Worm (Caenorhabditis elegans) whole organism, midembryonic: Measurements from ENCODE around the gene C18A11.2.

Source experiments
- T22C8.4 ChIP-seq: fragments of 200-800 bp; sonication (Bioruptor generic); IDR thresholded peaks from 2 replicates; pipeline ENCODE4 v1.3.6; 2022; ENCODE audit warnings: missing genetic modification characterization, missing compliant biosample characterization
- flt-1 ChIP-seq: fragments of 200-800 bp; sonication (Bioruptor generic); IDR thresholded peaks from 2 replicates; pipeline ENCODE4 v1.3.6; 2022; ENCODE audit warnings: missing genetic modification characterization, missing compliant biosample characterization
- klf-2 ChIP-seq: fragments of 200-800 bp; sonication (Bioruptor generic); conservative IDR thresholded peaks from 2 replicates; pipeline ENCODE4 v1.3.6; 2022; ENCODE audit warnings: missing genetic modification reagents, missing genetic modification characterization, missing compliant biosample characterization
- ref-1 ChIP-seq: fragments of 200-800 bp; sonication (Bioruptor generic); conservative IDR thresholded peaks from 2 replicates; pipeline ENCODE4 v1.3.6; 2022; ENCODE audit warnings: missing genetic modification reagents, missing genetic modification characterization, missing compliant biosample characterization
- tab-1 ChIP-seq: fragments of 200-800 bp; sonication (Bioruptor generic); IDR thresholded peaks from 2 replicates; pipeline ENCODE4 v1.3.6; 2022; ENCODE audit warnings: missing genetic modification characterization, missing compliant biosample characterization
- ztf-29 ChIP-seq: fragments of 200-800 bp; sonication (Bioruptor generic); IDR thresholded peaks from 2 replicates; pipeline ENCODE4 v1.3.6; 2022; ENCODE audit warnings: missing genetic modification reagents, missing genetic modification characterization, missing compliant biosample characterization

DNA sequence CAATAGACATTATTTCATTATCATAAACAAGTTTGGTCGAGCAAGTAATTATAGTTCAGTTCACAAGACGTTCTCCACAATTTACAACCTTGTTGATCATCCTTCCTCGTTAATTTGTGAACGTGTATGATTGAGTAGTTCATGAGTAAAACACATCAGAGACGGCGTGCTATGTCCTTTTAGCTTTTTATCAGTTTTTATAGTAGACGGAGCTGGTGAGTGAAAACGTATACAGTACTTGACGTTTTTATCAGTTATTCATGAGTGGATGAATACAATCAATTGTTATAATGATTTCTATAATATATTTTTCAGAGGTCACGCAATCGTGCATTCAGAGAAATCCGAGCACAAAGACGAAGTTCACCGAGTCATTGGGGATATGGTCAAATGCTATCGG is 11.5 kb downstream of the C18A11.2 start:
- TF ChIP-seq tab-1 (GFP tag; lab: Robert Waterston, UW), result no peak
- TF ChIP-seq ref-1 (GFP tag; lab: Robert Waterston, UW), result no peak
- no peak for TF ChIP-seq T22C8.4 (GFP tag; lab: Robert Waterston, UW)
- no peak for TF ChIP-seq ztf-29
- TF ChIP-seq flt-1, result no peak
- no peak for TF ChIP-seq klf-2 (GFP tag; lab: Robert Waterston, UW)
